Fruit fly (Drosophila melanogaster) whole organism, pupa: ENCODE data around the gene CG33340.

Experiments
- CG12605 ChIP-seq: fragments of 200-800 bp; sonication (Bioruptor generic); IDR thresholded peaks from 2 replicates; pipeline ENCODE4 v1.3.6; 2022; ENCODE audit warnings: missing biosample characterization, missing genetic modification characterization
- CG14655 ChIP-seq: fragments of 200-800 bp; sonication (Bioruptor generic); optimal IDR thresholded peaks from 3 replicates; lab custom pipeline; 2017; ENCODE audit warnings: mild to moderate bottlenecking, missing biosample characterization, missing genetic modification reagents, missing genetic modification characterization
- CG17806 ChIP-seq: fragments of 200-800 bp; sonication (Bioruptor generic); optimal IDR thresholded peaks from 2 replicates; lab custom pipeline; 2018; ENCODE audit warnings: missing biosample characterization, mild to moderate bottlenecking, missing genetic modification characterization, moderate library complexity
- CG32121 ChIP-seq: fragments of 200-800 bp; sonication (Bioruptor generic); IDR thresholded peaks from 2 replicates; pipeline ENCODE4 v1.3.6; 2022; ENCODE audit warnings: missing biosample characterization, missing genetic modification characterization
- CG8159 ChIP-seq: fragments of 200-800 bp; sonication (Bioruptor generic); optimal IDR thresholded peaks from 3 replicates; lab custom pipeline; 2018; ENCODE audit warnings: missing biosample characterization, mild to moderate bottlenecking, missing genetic modification characterization, moderate library complexity
- CG9948 ChIP-seq: fragments of 200-800 bp; sonication (Bioruptor generic); optimal IDR thresholded peaks from 2 replicates; lab custom pipeline; 2018; ENCODE audit warnings: missing biosample characterization, mild to moderate bottlenecking, missing genetic modification characterization, moderate library complexity
- D1 ChIP-seq: fragments of 200-800 bp; sonication (Bioruptor generic); optimal IDR thresholded peaks from 2 replicates; lab custom pipeline; 2018; ENCODE audit warnings: missing biosample characterization, mild to moderate bottlenecking, missing genetic modification characterization, moderate library complexity
- EcR ChIP-seq: fragments of 200-800 bp; sonication (Bioruptor generic); optimal IDR thresholded peaks from 3 replicates; lab custom pipeline; 2019; ENCODE audit warnings: missing biosample characterization, missing genetic modification characterization, mild to moderate bottlenecking, moderate library complexity, missing genetic modification reagents
- Ets98B ChIP-seq: fragments of 200-800 bp; sonication (Bioruptor generic); IDR thresholded peaks from 2 replicates; pipeline ENCODE4 v1.3.6; 2022; ENCODE audit warnings: missing biosample characterization, missing genetic modification characterization
- fd96Ca ChIP-seq: fragments of 200-800 bp; sonication (Bioruptor generic); IDR thresholded peaks from 3 replicates; pipeline ENCODE4 v1.3.6; 2022; ENCODE audit warnings: missing biosample characterization, missing genetic modification characterization

- TF ChIP-seq CG14655 (no peak), CG12605 (no peak), CG9948 (tag; lab: Kevin White, UChicago) (no peak), EcR (no peak), Ets98B (no peak), CG32121 (no peak), CG17806 (tag; lab: Kevin White, UChicago) (no peak), CG8159 (tag; lab: Kevin White, UChicago) (no peak), D1 (tag; lab: Kevin White, UChicago) (no peak), fd96Ca (GFP tag; lab: Robert Waterston, UW) (no peak)
These were observed 3.0 kb upstream of the CG33340 start, which contains the start of gene CG18528 for dm6 chr3R:24359957-24360356.
